Worm (Caenorhabditis elegans) whole organism, L2 larva: ENCODE results near the gene F20G2.1.

Experiments
- C34F6.9 ChIP-seq: fragments of 150-350 bp; optimal IDR thresholded peaks from 2 replicates; lab custom pipeline; 2014; ENCODE audit warnings: missing biosample characterization, missing genetic modification characterization
- F13H6.1 ChIP-seq: sonication (generic microtip); optimal IDR thresholded peaks from 2 replicates; lab custom pipeline; 2016; ENCODE audit warnings: missing genetic modification characterization, missing compliant biosample characterization
- R02D3.7 ChIP-seq: fragments of 150-350 bp; optimal IDR thresholded peaks from 2 replicates; lab custom pipeline; 2014; ENCODE audit warnings: missing biosample characterization, missing genetic modification characterization
- Y55F3AM.14 ChIP-seq: fragments of 200-800 bp; sonication (Bioruptor generic); optimal IDR thresholded peaks from 2 replicates; lab custom pipeline; 2018; ENCODE audit warnings: mild to moderate bottlenecking, missing genetic modification characterization, missing compliant biosample characterization
- aly-2 ChIP-seq: fragments of 150-350 bp; optimal IDR thresholded peaks from 2 replicates; lab custom pipeline; 2014; ENCODE audit warnings: missing biosample characterization, missing genetic modification characterization
- ama-1 ChIP-seq: fragments of 150-350 bp; optimal IDR thresholded peaks from 2 replicates; lab custom pipeline; 2018; ENCODE audit warnings: inconsistent platforms
- blmp-1 ChIP-seq: sonication (generic microtip); optimal IDR thresholded peaks from 2 replicates; lab custom pipeline; 2017; ENCODE audit warnings: missing genetic modification characterization, mild to moderate bottlenecking, missing compliant biosample characterization, antibody characterized with exemption, moderate library complexity; ENCODE audit not compliant: insufficient read depth
- ceh-82 ChIP-seq: fragments of 150-350 bp; optimal IDR thresholded peaks from 2 replicates; lab custom pipeline; 2014; ENCODE audit warnings: missing biosample characterization, missing genetic modification characterization
- crh-2 ChIP-seq: sonication (generic microtip); optimal IDR thresholded peaks from 2 replicates; lab custom pipeline; 2017; ENCODE audit warnings: missing biosample characterization, missing genetic modification characterization
- egl-27 ChIP-seq: sonication (generic microtip); optimal IDR thresholded peaks from 3 replicates; lab custom pipeline; 2017; ENCODE audit warnings: missing biosample characterization, missing genetic modification reagents, missing genetic modification characterization
- elt-1 ChIP-seq: fragments of 150-350 bp; optimal IDR thresholded peaks from 2 replicates; lab custom pipeline; 2014; ENCODE audit warnings: missing biosample characterization, missing genetic modification characterization
- elt-3 ChIP-seq: sonication (generic microtip); optimal IDR thresholded peaks from 2 replicates; lab custom pipeline; 2017; ENCODE audit warnings: missing biosample characterization, missing genetic modification characterization
- fos-1 ChIP-seq: fragments of 150-350 bp; optimal IDR thresholded peaks from 2 replicates; lab custom pipeline; 2014; ENCODE audit warnings: missing biosample characterization, missing genetic modification characterization
- gmeb-1 ChIP-seq: fragments of 150-350 bp; optimal IDR thresholded peaks from 2 replicates; lab custom pipeline; 2014; ENCODE audit warnings: missing biosample characterization, missing genetic modification characterization
- lin-11 ChIP-seq: fragments of 150-350 bp; sonication (generic microtip); optimal IDR thresholded peaks from 2 replicates; lab custom pipeline; 2014; ENCODE audit warnings: missing biosample characterization, missing genetic modification characterization, inconsistent platforms, mixed read lengths
- lin-13 ChIP-seq: fragments of 150-350 bp; optimal IDR thresholded peaks from 2 replicates; lab custom pipeline; 2014; ENCODE audit warnings: missing biosample characterization, missing genetic modification reagents, missing genetic modification characterization
- lin-39 ChIP-seq: fragments of 150-350 bp; optimal IDR thresholded peaks from 2 replicates; lab custom pipeline; 2014; ENCODE audit warnings: missing biosample characterization, missing genetic modification reagents, missing genetic modification characterization
- lsy-2 ChIP-seq, 2 experiments: fragments of 150-350 bp in 1 of 2; sonication (generic microtip) in 1 of 2; optimal IDR thresholded peaks; 2 replicates each; lab custom pipeline; 2014 to 2017; ENCODE audit warnings: missing biosample characterization in 2 of 2, missing genetic modification characterization in 2 of 2
- mbf-1 ChIP-seq: sonication (generic microtip); optimal IDR thresholded peaks from 2 replicates; lab custom pipeline; 2017; ENCODE audit warnings: missing biosample characterization, missing genetic modification characterization
- mdl-1 ChIP-seq, 2 experiments: fragments of 150-350 bp in 1 of 2; sonication (generic microtip) in 1 of 2; optimal IDR thresholded peaks; 2 replicates each; lab custom pipeline; 2017; ENCODE audit warnings: missing biosample characterization in 2 of 2, missing genetic modification characterization in 2 of 2
- nhr-11 ChIP-seq: fragments of 150-350 bp; optimal IDR thresholded peaks from 2 replicates; lab custom pipeline; 2014; ENCODE audit warnings: missing biosample characterization, missing genetic modification characterization
- nhr-12 ChIP-seq: fragments of 150-350 bp; optimal IDR thresholded peaks from 2 replicates; lab custom pipeline; 2014; ENCODE audit warnings: missing biosample characterization, missing genetic modification characterization
- nhr-21 ChIP-seq: fragments of 150-350 bp; optimal IDR thresholded peaks from 2 replicates; lab custom pipeline; 2014; ENCODE audit warnings: missing biosample characterization, missing genetic modification characterization
- nhr-25 ChIP-seq: fragments of 150-350 bp; sonication (generic microtip); optimal IDR thresholded peaks from 3 replicates; lab custom pipeline; 2014; ENCODE audit warnings: missing biosample characterization, missing genetic modification characterization
- nhr-6 ChIP-seq: fragments of 150-350 bp; optimal IDR thresholded peaks from 2 replicates; lab custom pipeline; 2014; ENCODE audit warnings: missing biosample characterization, missing genetic modification characterization
- nhr-77 ChIP-seq: fragments of 150-350 bp; optimal IDR thresholded peaks from 2 replicates; lab custom pipeline; 2014; ENCODE audit warnings: missing biosample characterization, missing genetic modification characterization
- sem-4 ChIP-seq: fragments of 150-350 bp; optimal IDR thresholded peaks from 2 replicates; lab custom pipeline; 2014; ENCODE audit warnings: missing biosample characterization, missing genetic modification reagents, missing genetic modification characterization
- skn-1 ChIP-seq: sonication (generic microtip); optimal IDR thresholded peaks from 2 replicates; lab custom pipeline; 2017; ENCODE audit warnings: missing biosample characterization, missing genetic modification characterization
- sma-9 ChIP-seq, 2 experiments: fragments of 150-350 bp in 1 of 2; sonication (generic microtip) in 1 of 2; optimal IDR thresholded peaks; 2 replicates each; lab custom pipeline; 2014 to 2016; ENCODE audit warnings: missing genetic modification characterization in 2 of 2, mild to moderate bottlenecking in 1 of 2, missing biosample characterization in 1 of 2, missing compliant biosample characterization in 1 of 2, missing genetic modification reagents in 1 of 2, moderate library complexity in 1 of 2
- unc-39 ChIP-seq: fragments of 150-350 bp; optimal IDR thresholded peaks from 2 replicates; lab custom pipeline; 2014; ENCODE audit warnings: missing biosample characterization, missing genetic modification characterization
- unc-55 ChIP-seq: fragments of 150-350 bp; sonication (generic microtip); optimal IDR thresholded peaks from 3 replicates; lab custom pipeline; 2014; ENCODE audit warnings: missing biosample characterization, missing genetic modification reagents, missing genetic modification characterization
- zag-1 ChIP-seq: fragments of 150-350 bp; optimal IDR thresholded peaks from 2 replicates; lab custom pipeline; 2014; ENCODE audit warnings: missing biosample characterization, missing genetic modification characterization
- ztf-11 ChIP-seq: sonication (generic microtip); optimal IDR thresholded peaks from 2 replicates; lab custom pipeline; 2017; ENCODE audit warnings: missing biosample characterization, missing genetic modification characterization
- ztf-4 ChIP-seq: fragments of 150-350 bp; optimal IDR thresholded peaks from 2 replicates; lab custom pipeline; 2014; ENCODE audit warnings: missing biosample characterization, missing genetic modification characterization

Gene F20G2.1

ce11 chrV:13757349-13757748 lies 4.0 kb upstream of the F20G2.1 start (continued):
- no peak for TF ChIP-seq aly-2 (tag; lab: Kevin White, UChicago)
- no peak for TF ChIP-seq nhr-12
- TF ChIP-seq zag-1 (tag; lab: Kevin White, UChicago), result no peak
- TF ChIP-seq ztf-4 (tag; lab: Kevin White, UChicago), result no peak
- no peak for TF ChIP-seq unc-39 (tag; lab: Kevin White, UChicago)
- TF ChIP-seq ama-1, result no peak
- no peak for TF ChIP-seq nhr-11
- no peak for TF ChIP-seq ztf-11 (tag; lab: Kevin White, UChicago)
- TF ChIP-seq lin-39 (tag; lab: Kevin White, UChicago), result no peak
- TF ChIP-seq crh-2 (tag; lab: Kevin White, UChicago), result peak; percentile 3
- TF ChIP-seq blmp-1, result no peak
- peak; percentile 4 for TF ChIP-seq sma-9 (GFP tag; optimal IDR thresholded peaks at IDR 0.05; lab: Kevin White, UChicago)
- TF ChIP-seq sma-9 (tag; optimal IDR thresholded peaks at IDR 0.05; lab: Kevin White, UChicago), result no peak
- TF ChIP-seq Y55F3AM.14, result no peak
- TF ChIP-seq sem-4 (tag; lab: Kevin White, UChicago), result no peak
- no peak for TF ChIP-seq nhr-21 (tag; lab: Kevin White, UChicago)
- TF ChIP-seq ceh-82 (tag; lab: Kevin White, UChicago), result no peak
- no peak for TF ChIP-seq nhr-77 (tag; lab: Kevin White, UChicago)
- TF ChIP-seq egl-27, result no peak
- TF ChIP-seq nhr-25 (tag; lab: Kevin White, UChicago), result no peak
- TF ChIP-seq lin-13, result peak; percentile 25
- TF ChIP-seq mdl-1 (tag; optimal IDR thresholded peaks at IDR 0.05; lab: Kevin White, UChicago), result no peak
- TF ChIP-seq gmeb-1, result no peak

- TF ChIP-seq fos-1 (tag; lab: Kevin White, UChicago) (peak; percentile 32), skn-1 (tag; lab: Kevin White, UChicago) (peak; percentile 54), sma-9 (GFP tag; optimal IDR thresholded peaks at IDR 0.05; lab: Kevin White, UChicago) (peak; percentile 13), sma-9 (tag; optimal IDR thresholded peaks at IDR 0.05; lab: Kevin White, UChicago) (no peak), lsy-2 (tag; optimal IDR thresholded peaks at IDR 0.05; lab: Kevin White, UChicago) (no peak), lin-11 (tag; lab: Kevin White, UChicago) (no peak), elt-3 (tag; lab: Kevin White, UChicago) (no peak), nhr-25 (tag; lab: Kevin White, UChicago) (peak; percentile 11), F13H6.1 (tag; lab: Kevin White, UChicago) (peak; percentile 12), C34F6.9 (tag; lab: Kevin White, UChicago) (peak; percentile 30)
These were observed 3.1 kb upstream of the F20G2.1 start, which contains the start of gene F20G2.2 for ce11 chrV:13756359-13757091. TSS of gene F20G2.2 (minus strand) at chrV:13756409.

ce11 chrV:13751811-13752210 lies 1.6 kb downstream of the F20G2.1 start, which contains the start of gene cld-9:
TSS of gene cld-9 (minus strand) at chrV:13751891.
- TF ChIP-seq fos-1 (tag; lab: Kevin White, UChicago) (peak; percentile 63), sma-9 (GFP tag; optimal IDR thresholded peaks at IDR 0.05; lab: Kevin White, UChicago) (peak; percentile 37), sma-9 (tag; optimal IDR thresholded peaks at IDR 0.05; lab: Kevin White, UChicago) (no peak), Y55F3AM.14 (no peak)

DNA sequence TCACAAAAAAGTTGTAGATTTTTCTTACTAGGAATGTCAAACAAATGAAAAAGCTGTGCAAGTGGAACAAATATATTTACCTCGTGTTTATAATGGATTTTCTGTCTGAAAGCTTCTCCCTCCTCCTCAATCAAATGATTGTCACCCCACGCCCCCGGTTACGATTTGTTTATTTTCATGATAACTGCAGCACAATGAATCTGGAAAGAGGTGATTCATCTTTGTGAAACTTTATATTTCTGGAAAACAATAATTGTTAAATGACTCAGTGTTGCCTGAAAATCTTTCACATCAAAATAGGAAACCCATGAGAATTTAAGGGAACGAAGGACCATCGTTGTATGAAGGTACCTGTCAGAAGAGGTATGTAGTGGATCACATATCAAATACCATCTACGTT lies 4.7 kb downstream of the F20G2.1 start, which contains the start of gene F35E12.10:
Gene F35E12.10, minus strand, starts transcription at position 101 of the 400 bp plus-strand sequence.
- TF ChIP-seq nhr-6 (tag; lab: Kevin White, UChicago), result no peak
- TF ChIP-seq ama-1, result no peak
- TF ChIP-seq zag-1 (tag; lab: Kevin White, UChicago), result no peak
- TF ChIP-seq R02D3.7 (tag; lab: Kevin White, UChicago), result no peak
- TF ChIP-seq unc-55 (GFP tag; lab: Kevin White, UChicago), result no peak
- no peak for TF ChIP-seq nhr-11
- no peak for TF ChIP-seq lsy-2 (tag; optimal IDR thresholded peaks at IDR 0.05; lab: Kevin White, UChicago)
- TF ChIP-seq nhr-25 (tag; lab: Kevin White, UChicago), result no peak
- no peak for TF ChIP-seq ceh-82 (tag; lab: Kevin White, UChicago)
- no peak for TF ChIP-seq aly-2 (tag; lab: Kevin White, UChicago)
- TF ChIP-seq elt-1, result no peak
- no peak for TF ChIP-seq sem-4 (tag; lab: Kevin White, UChicago)
- TF ChIP-seq lin-11 (tag; lab: Kevin White, UChicago), result no peak
- TF ChIP-seq egl-27, result no peak
- no peak for TF ChIP-seq unc-39 (tag; lab: Kevin White, UChicago)
- TF ChIP-seq mbf-1 (tag; lab: Kevin White, UChicago), result no peak
